Fruit fly (Drosophila melanogaster): ENCODE results near the gene jar.

jar gene

dm6 chr3R:24233366-24234161 lies 37.5 kb downstream of the jar start (continued):
- 0 out of 4 replicates have a peak, but pooled peaks have one; percentile 11 for TF ChIP-seq Dll (GFP tag; IDR thresholded peaks at IDR 0.05; ENCODE audit: partially characterized antibody)
- TF ChIP-seq CG32772 (GFP tag; IDR thresholded peaks at IDR 0.05): peak; percentile 38; the same call in 1 of the 2 replicates
- peak; percentile 0 for TF ChIP-seq nom (GFP tag; optimal IDR thresholded peaks at IDR 0.05)
- TF ChIP-seq pita (GFP tag; optimal IDR thresholded peaks at IDR 0.05): no peak
- peak in 1 of 2 experiments; percentile 5 for TF ChIP-seq tll (GFP tag; optimal IDR thresholded peaks at IDR 0.05)
- TF ChIP-seq br (optimal IDR thresholded peaks at IDR 0.05): no peak
- TF ChIP-seq CG2889 (GFP tag; IDR thresholded peaks at IDR 0.05): no peak
- no peak for TF ChIP-seq Sox100B (GFP tag; optimal IDR thresholded peaks at IDR 0.05)
- TF ChIP-seq CG30020 (tag; optimal IDR thresholded peaks at IDR 0.05): no peak
- peak; percentile 57; the same call in 1 of the 3 replicates for TF ChIP-seq ci (GFP tag; IDR thresholded peaks at IDR 0.05)
- TF ChIP-seq CG12391 (tag; optimal IDR thresholded peaks at IDR 0.05): peak; percentile 37
- TF ChIP-seq CG4360 (GFP tag; IDR thresholded peaks at IDR 0.05): peak; percentile 84
- peak; percentile 8 for TF ChIP-seq CG9817 (tag; optimal IDR thresholded peaks at IDR 0.05)
- no peak for TF ChIP-seq ham (GFP tag; IDR thresholded peaks at IDR 0.05)
- peak; percentile 88 for TF ChIP-seq Ets65A (GFP tag)
- TF ChIP-seq bbx (GFP tag; IDR thresholded peaks at IDR 0.05; ENCODE audit: partially characterized antibody): no peak
- no peak for TF ChIP-seq Dip2 (GFP tag; IDR thresholded peaks at IDR 0.05)
- no peak for TF ChIP-seq cato (GFP tag; optimal IDR thresholded peaks at IDR 0.05; ENCODE audit: borderline replicate concordance)
- peak; percentile 48 for TF ChIP-seq nerfin-1 (tag; optimal IDR thresholded peaks at IDR 0.05)
- 0 out of 3 replicates have a peak, but pooled peaks have one; percentile 8 for TF ChIP-seq CG11695 (GFP tag; IDR thresholded peaks at IDR 0.05)
- TF ChIP-seq CG10654 (GFP tag; optimal IDR thresholded peaks at IDR 0.05): no peak
- TF ChIP-seq CG12659 (GFP tag; optimal IDR thresholded peaks at IDR 0.05): peak; percentile 18
- TF ChIP-seq CG8924 (tag; optimal IDR thresholded peaks at IDR 0.05): peak; percentile 22
- TF ChIP-seq ranshi (GFP tag; IDR thresholded peaks at IDR 0.05): no peak
- TF ChIP-seq CG6175 (GFP tag; IDR thresholded peaks at IDR 0.05): no peak
- TF ChIP-seq ERR (GFP tag; optimal IDR thresholded peaks at IDR 0.05): no peak
- no peak for TF ChIP-seq CG1602 (GFP tag; optimal IDR thresholded peaks at IDR 0.05)
- no peak for TF ChIP-seq NfI (GFP tag; optimal IDR thresholded peaks at IDR 0.05)
- TF ChIP-seq slp2 (GFP tag; optimal IDR thresholded peaks at IDR 0.05): peak; percentile 8
- TF ChIP-seq CG12744 (GFP tag; optimal IDR thresholded peaks at IDR 0.05): no peak
- no peak for TF ChIP-seq CG15601 (tag; optimal IDR thresholded peaks at IDR 0.05)
- no peak for TF ChIP-seq gcm (GFP tag; optimal IDR thresholded peaks at IDR 0.05)
- no peak for TF ChIP-seq dati (GFP tag; IDR thresholded peaks at IDR 0.05)
- no peak for TF ChIP-seq CG4282 (GFP tag; optimal IDR thresholded peaks at IDR 0.05)
- TF ChIP-seq Xrp1 (GFP tag; IDR thresholded peaks at IDR 0.05): no peak; the same call in none of the 2 replicates
- TF ChIP-seq CG9437 (GFP tag; optimal IDR thresholded peaks at IDR 0.05): no peak
- TF ChIP-seq tgo (GFP tag; IDR thresholded peaks at IDR 0.05): 0 out of 3 replicates have a peak, but pooled peaks have one; percentile 17
- TF ChIP-seq CG31388 (GFP tag; optimal IDR thresholded peaks at IDR 0.05): no peak
- peak in 1 of 2 experiments; percentile 26 for TF ChIP-seq Trl (optimal IDR thresholded peaks at IDR 0.05)
- TF ChIP-seq Trl (GFP tag; optimal IDR thresholded peaks at IDR 0.05): no peak
- TF ChIP-seq Hey (tag; optimal IDR thresholded peaks at IDR 0.05): no peak
- peak; percentile 5 for TF ChIP-seq Hsf (GFP tag; optimal IDR thresholded peaks at IDR 0.05)
- TF ChIP-seq sisA (GFP tag; IDR thresholded peaks at IDR 0.05): no peak
- no peak for TF ChIP-seq CG31224 (GFP tag; IDR thresholded peaks at IDR 0.05)
- peak; percentile 16 for TF ChIP-seq Ssrp (tag; optimal IDR thresholded peaks at IDR 0.05)
- no peak for TF ChIP-seq dimm (GFP tag; IDR thresholded peaks at IDR 0.05)
- TF ChIP-seq CG13287 (GFP tag; IDR thresholded peaks at IDR 0.05; ENCODE audit: partially characterized antibody): peak; percentile 12; the same call in 1 of the 2 replicates
- TF ChIP-seq CG13775 (GFP tag; optimal IDR thresholded peaks at IDR 0.05): peak; percentile 20
- no peak for TF ChIP-seq sens-2 (GFP tag; IDR thresholded peaks at IDR 0.05)
- 0 out of 2 replicates have a peak, but pooled peaks have one; percentile 23 for TF ChIP-seq ara (GFP tag; IDR thresholded peaks at IDR 0.05)

All from whole organism, embryonic.